Fruit fly (Drosophila melanogaster): Measurements from ENCODE around the gene p53.

p53 gene

DNA sequence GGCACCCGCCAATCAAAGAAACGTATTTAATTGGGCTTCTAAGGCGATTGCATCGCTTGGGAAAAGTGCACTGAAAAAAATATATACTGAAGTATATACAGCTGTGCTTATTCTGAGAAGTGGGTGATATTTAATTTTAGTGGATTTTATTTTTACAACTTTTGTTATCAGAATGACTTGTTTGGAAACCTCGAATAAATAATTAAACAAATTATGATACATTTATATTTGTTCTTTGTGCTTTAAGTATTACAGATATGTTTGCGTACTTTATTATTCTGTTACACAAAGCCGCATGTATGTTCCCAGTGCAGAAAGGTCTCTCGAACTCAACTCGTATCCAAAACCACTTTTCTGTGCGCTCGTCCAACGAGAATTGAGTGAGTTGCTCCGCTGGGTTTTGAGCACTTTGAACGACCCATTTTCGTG is 5.2 kb downstream of the p53 start (continued):
- TF ChIP-seq crp (GFP tag; optimal IDR thresholded peaks at IDR 0.05) (peak in 1 of 2 experiments; percentile 20), Antp (GFP tag; optimal IDR thresholded peaks at IDR 0.05) (peak; percentile 44), twi (tag; optimal IDR thresholded peaks at IDR 0.05) (peak; percentile 24), Hr39 (optimal IDR thresholded peaks at IDR 0.05) (no peak), D19A (tag; optimal IDR thresholded peaks at IDR 0.05) (peak; percentile 70), row (GFP tag; IDR thresholded peaks at IDR 0.05) (peak; percentile 89), mam (GFP tag; optimal IDR thresholded peaks at IDR 0.05) (peak; percentile 32), bowl (GFP tag; IDR thresholded peaks at IDR 0.05) (no peak), CG17829 (tag; optimal IDR thresholded peaks at IDR 0.05) (peak; percentile 78), CG34422 (GFP tag; IDR thresholded peaks at IDR 0.05) (peak; percentile 58; the same call in 2 of the 3 replicates), dan (GFP tag; IDR thresholded peaks at IDR 0.05) (no peak), ken (GFP tag; IDR thresholded peaks at IDR 0.05) (0 out of 3 replicates have a peak, but pooled peaks have one; percentile 32), az2 (GFP tag; optimal IDR thresholded peaks at IDR 0.05) (peak; percentile 77), salm (tag; optimal IDR thresholded peaks at IDR 0.05) (peak; percentile 30), CG9437 (GFP tag; optimal IDR thresholded peaks at IDR 0.05) (peak; percentile 75), CG15269 (tag; optimal IDR thresholded peaks at IDR 0.05) (peak; percentile 85), CG7839 (tag; optimal IDR thresholded peaks at IDR 0.05) (peak; percentile 88), gro (GFP tag; optimal IDR thresholded peaks at IDR 0.05) (peak; percentile 24), Ptx1 (GFP tag; IDR thresholded peaks at IDR 0.05) (peak; percentile 76), org-1 (GFP tag; optimal IDR thresholded peaks at IDR 0.05) (peak; percentile 63), zen2 (GFP tag; IDR thresholded peaks at IDR 0.05; ENCODE audit: partially characterized antibody) (no peak), Blimp-1 (GFP tag; optimal IDR thresholded peaks at IDR 0.05) (peak; percentile 80), CG10147 (GFP tag; optimal IDR thresholded peaks at IDR 0.05) (peak; percentile 45), CG17802 (tag; optimal IDR thresholded peaks at IDR 0.05) (peak; percentile 45), unc-4 (GFP tag; IDR thresholded peaks at IDR 0.05; ENCODE audit: partially characterized antibody) (no peak), ham (GFP tag; IDR thresholded peaks at IDR 0.05) (no peak), CG4404 (GFP tag; IDR thresholded peaks at IDR 0.05) (0 out of 2 replicates have a peak, but pooled peaks have one; percentile 23), CG4820 (GFP tag; optimal IDR thresholded peaks at IDR 0.05) (peak; percentile 60), Dbx (GFP tag; IDR thresholded peaks at IDR 0.05) (no peak), CG17328 (GFP tag; IDR thresholded peaks at IDR 0.05) (peak; percentile 50; the same call in 1 of the 2 replicates), CG14965 (GFP tag; optimal IDR thresholded peaks at IDR 0.05; ENCODE audit: borderline replicate concordance) (no peak), dmrt99B (tag; optimal IDR thresholded peaks at IDR 0.05) (peak; percentile 92), oc (tag; optimal IDR thresholded peaks at IDR 0.05) (peak; percentile 66), Lim3 (GFP tag; IDR thresholded peaks at IDR 0.05) (0 out of 2 replicates have a peak, but pooled peaks have one; percentile 22), shn (GFP tag; optimal IDR thresholded peaks at IDR 0.05) (no peak), tin (GFP tag; optimal IDR thresholded peaks at IDR 0.05) (peak; percentile 66), CG18011 (GFP tag; optimal IDR thresholded peaks at IDR 0.05) (no peak), CG16815 (GFP tag; optimal IDR thresholded peaks at IDR 0.05) (no peak), CG7357 (GFP tag; IDR thresholded peaks at IDR 0.05) (peak; percentile 54; the same call in 1 of the 3 replicates), CG12155 (GFP tag; optimal IDR thresholded peaks at IDR 0.05) (peak; percentile 37), CG13424 (tag; optimal IDR thresholded peaks at IDR 0.05) (peak; percentile 88), corto (GFP tag; optimal IDR thresholded peaks at IDR 0.05) (no peak), Hmr (GFP tag; optimal IDR thresholded peaks at IDR 0.05) (peak; percentile 71), Dek (tag; optimal IDR thresholded peaks at IDR 0.05) (peak; percentile 63), Ssrp (tag; optimal IDR thresholded peaks at IDR 0.05) (peak; percentile 79), CG15696 (tag; optimal IDR thresholded peaks at IDR 0.05) (peak; percentile 27), GATAe (GFP tag; conservative IDR thresholded peaks at IDR 0.05) (no peak), Nf-YC (tag; optimal IDR thresholded peaks at IDR 0.05) (peak; percentile 77), stwl (tag; optimal IDR thresholded peaks at IDR 0.05) (no peak), bbx (GFP tag; IDR thresholded peaks at IDR 0.05; ENCODE audit: partially characterized antibody) (no peak)
